Worm (Caenorhabditis elegans) whole organism, L3 larva: Measurements from ENCODE around the gene sdz-20.

Experiments used
- R02D3.7 ChIP-seq: fragments of 150-350 bp; optimal IDR thresholded peaks from 2 replicates; lab custom pipeline; 2014; ENCODE audit warnings: missing biosample characterization, missing genetic modification characterization
- ama-1 ChIP-seq: fragments of 150-350 bp; optimal IDR thresholded peaks from 2 replicates; lab custom pipeline; 2018
- ceh-28 ChIP-seq: fragments of 150-350 bp; optimal IDR thresholded peaks from 2 replicates; lab custom pipeline; 2014; ENCODE audit warnings: missing biosample characterization, missing genetic modification reagents, missing genetic modification characterization
- ceh-82 ChIP-seq: fragments of 150-350 bp; optimal IDR thresholded peaks from 2 replicates; lab custom pipeline; 2014; ENCODE audit warnings: missing biosample characterization, missing genetic modification characterization
- ceh-9 ChIP-seq: sonication (generic microtip); optimal IDR thresholded peaks from 2 replicates; lab custom pipeline; 2018; ENCODE audit warnings: missing biosample characterization, missing genetic modification characterization
- elt-1 ChIP-seq: fragments of 150-350 bp; optimal IDR thresholded peaks from 2 replicates; lab custom pipeline; 2014; ENCODE audit warnings: missing biosample characterization, missing genetic modification characterization
- elt-2 ChIP-seq: sonication (generic microtip); optimal IDR thresholded peaks from 2 replicates; lab custom pipeline; 2016; ENCODE audit warnings: missing genetic modification reagents, mild to moderate bottlenecking, missing genetic modification characterization, missing compliant biosample characterization
- elt-3 ChIP-seq, 3 experiments: fragments of 150-350 bp in 1 of 3; sonication (generic microtip) in 2 of 3; optimal IDR thresholded peaks; 2 replicates in 2 of 3; 4 replicates in 1 of 3; lab custom pipeline; 2014 to 2017; ENCODE audit warnings: missing biosample characterization in 3 of 3, missing genetic modification characterization in 3 of 3
- eor-1 ChIP-seq, 2 experiments: fragments of 150-350 bp; optimal IDR thresholded peaks; 2 replicates each; lab custom pipeline; 2014 to 2018; ENCODE audit warnings: missing biosample characterization in 2 of 2, missing genetic modification characterization in 2 of 2
- fkh-2 ChIP-seq: fragments of 150-350 bp; optimal IDR thresholded peaks from 2 replicates; lab custom pipeline; 2014; ENCODE audit warnings: missing biosample characterization, missing genetic modification reagents, missing genetic modification characterization
- fos-1 ChIP-seq: fragments of 150-350 bp; optimal IDR thresholded peaks from 2 replicates; lab custom pipeline; 2014; ENCODE audit warnings: missing biosample characterization, missing genetic modification characterization
- jun-1 ChIP-seq: fragments of 150-350 bp; optimal IDR thresholded peaks from 2 replicates; lab custom pipeline; 2014; ENCODE audit warnings: missing biosample characterization, missing genetic modification reagents, missing genetic modification characterization
- lin-15B ChIP-seq: fragments of 150-350 bp; optimal IDR thresholded peaks from 2 replicates; lab custom pipeline; 2014; ENCODE audit warnings: missing biosample characterization, missing genetic modification characterization
- lin-39 ChIP-seq: fragments of 150-350 bp; optimal IDR thresholded peaks from 2 replicates; lab custom pipeline; 2018; ENCODE audit warnings: missing biosample characterization, missing genetic modification reagents, missing genetic modification characterization
- lsy-12 ChIP-seq: sonication (generic microtip); optimal IDR thresholded peaks from 2 replicates; lab custom pipeline; 2016; ENCODE audit warnings: mild to moderate bottlenecking, missing genetic modification characterization, missing compliant biosample characterization
- nhr-12 ChIP-seq: fragments of 150-350 bp; optimal IDR thresholded peaks from 2 replicates; lab custom pipeline; 2014; ENCODE audit warnings: missing biosample characterization, missing genetic modification characterization
- nhr-23 ChIP-seq: fragments of 150-350 bp; optimal IDR thresholded peaks from 2 replicates; lab custom pipeline; 2014; ENCODE audit warnings: missing biosample characterization, missing genetic modification reagents, missing genetic modification characterization
- nhr-237 ChIP-seq: fragments of 150-350 bp; optimal IDR thresholded peaks from 2 replicates; lab custom pipeline; 2014; ENCODE audit warnings: missing biosample characterization, missing genetic modification characterization
- nhr-25 ChIP-seq: sonication (generic microtip); optimal IDR thresholded peaks from 2 replicates; lab custom pipeline; 2017; ENCODE audit warnings: missing biosample characterization, missing genetic modification characterization
- nhr-76 ChIP-seq: fragments of 150-350 bp; sonication (generic microtip); optimal IDR thresholded peaks from 5 replicates; lab custom pipeline; 2014; ENCODE audit warnings: missing biosample characterization, missing genetic modification characterization
- nhr-77 ChIP-seq: fragments of 150-350 bp; optimal IDR thresholded peaks from 2 replicates; lab custom pipeline; 2014; ENCODE audit warnings: missing biosample characterization, missing genetic modification characterization
- pha-4 ChIP-seq: fragments of 150-350 bp; optimal IDR thresholded peaks from 2 replicates; lab custom pipeline; 2014; ENCODE audit warnings: missing biosample characterization, missing genetic modification reagents, missing genetic modification characterization
- pqm-1 ChIP-seq: fragments of 150-350 bp; optimal IDR thresholded peaks from 2 replicates; lab custom pipeline; 2017; ENCODE audit warnings: missing biosample characterization, missing genetic modification characterization, inconsistent platforms
- snpc-4 ChIP-seq: fragments of 150-350 bp; optimal IDR thresholded peaks from 2 replicates; lab custom pipeline; 2014; ENCODE audit warnings: missing biosample characterization, missing genetic modification characterization
- unc-62 ChIP-seq: fragments of 150-350 bp; sonication (generic microtip); optimal IDR thresholded peaks from 4 replicates; lab custom pipeline; 2014; ENCODE audit warnings: missing biosample characterization, missing genetic modification reagents, missing genetic modification characterization
- zag-1 ChIP-seq: fragments of 150-350 bp; optimal IDR thresholded peaks from 2 replicates; lab custom pipeline; 2014; ENCODE audit warnings: missing biosample characterization, missing genetic modification characterization
- ztf-11 ChIP-seq: fragments of 150-350 bp; optimal IDR thresholded peaks from 2 replicates; lab custom pipeline; 2014; ENCODE audit warnings: missing biosample characterization, missing genetic modification characterization
- ztf-4 ChIP-seq: fragments of 150-350 bp; optimal IDR thresholded peaks from 2 replicates; lab custom pipeline; 2014; ENCODE audit warnings: missing biosample characterization, missing genetic modification characterization

sdz-20 gene

DNA sequence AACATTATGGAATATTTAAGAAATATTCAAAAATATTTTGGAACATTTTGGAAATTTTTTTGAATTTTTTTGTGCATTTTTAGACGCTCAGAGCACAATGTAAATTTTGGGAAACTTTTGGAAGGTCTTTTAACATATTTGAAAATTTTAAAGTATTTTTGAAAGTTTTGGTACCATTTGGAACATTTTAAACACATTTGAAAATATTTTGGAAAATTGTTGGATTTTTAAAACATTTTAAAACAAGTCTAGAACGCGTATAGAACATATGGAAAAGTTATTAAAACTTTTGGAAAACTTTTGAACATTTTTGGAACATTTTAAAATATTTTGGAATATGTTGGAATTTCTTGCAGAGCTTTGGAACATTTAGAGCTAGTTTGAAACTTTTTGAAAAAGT lies at the start of gene sdz-20:
Gene sdz-20, plus strand, starts transcription at position 301 of the 400 bp plus-strand sequence.
- TF ChIP-seq nhr-237 (tag; lab: Kevin White, UChicago) = no peak
- TF ChIP-seq ceh-82 (tag; lab: Kevin White, UChicago) = no peak
- TF ChIP-seq fkh-2 (tag; lab: Kevin White, UChicago) = no peak
- TF ChIP-seq lin-39 (tag; lab: Kevin White, UChicago) = no peak
- no peak for TF ChIP-seq nhr-12 (tag; lab: Kevin White, UChicago)
- no peak for TF ChIP-seq eor-1 (tag; optimal IDR thresholded peaks at IDR 0.05; lab: Kevin White, UChicago)

DNA sequence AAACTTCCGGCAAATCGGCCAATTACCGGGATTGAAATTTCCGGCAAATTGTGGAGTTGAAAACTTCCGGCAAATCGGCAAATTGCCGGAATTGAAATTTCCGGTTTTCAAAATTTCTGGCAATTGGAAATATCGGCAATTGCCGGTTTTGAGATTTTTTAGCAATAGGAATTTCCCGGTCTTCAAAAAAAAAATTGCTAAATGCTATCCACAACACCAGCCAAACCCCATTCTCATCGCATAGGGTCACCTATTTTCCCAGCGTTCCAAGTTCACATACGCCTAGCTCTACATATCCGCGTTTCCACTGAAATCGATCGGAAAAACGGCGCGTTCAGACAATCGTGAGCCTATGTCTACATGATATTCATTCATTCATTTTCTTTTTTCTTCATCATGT lies 48.4 kb upstream of the sdz-20 start, which contains the start of gene F56A8.8:
Gene F56A8.8, plus strand, starts transcription at position 301 of the 400 bp plus-strand sequence.
- TF ChIP-seq lin-15B (tag; lab: Kevin White, UChicago) = no peak
- TF ChIP-seq ztf-11 (tag; lab: Kevin White, UChicago) = no peak
- no peak for TF ChIP-seq nhr-12 (tag; lab: Kevin White, UChicago)
- TF ChIP-seq ceh-9 (tag; lab: Kevin White, UChicago) = no peak
- no peak for TF ChIP-seq elt-3 (tag; optimal IDR thresholded peaks at IDR 0.05; lab: Kevin White, UChicago)
- TF ChIP-seq pha-4 (tag; lab: Kevin White, UChicago) = no peak
- no peak for TF ChIP-seq nhr-23
- no peak for TF ChIP-seq nhr-25 (tag; lab: Kevin White, UChicago)
- no peak for TF ChIP-seq ztf-4 (tag; lab: Kevin White, UChicago)

DNA sequence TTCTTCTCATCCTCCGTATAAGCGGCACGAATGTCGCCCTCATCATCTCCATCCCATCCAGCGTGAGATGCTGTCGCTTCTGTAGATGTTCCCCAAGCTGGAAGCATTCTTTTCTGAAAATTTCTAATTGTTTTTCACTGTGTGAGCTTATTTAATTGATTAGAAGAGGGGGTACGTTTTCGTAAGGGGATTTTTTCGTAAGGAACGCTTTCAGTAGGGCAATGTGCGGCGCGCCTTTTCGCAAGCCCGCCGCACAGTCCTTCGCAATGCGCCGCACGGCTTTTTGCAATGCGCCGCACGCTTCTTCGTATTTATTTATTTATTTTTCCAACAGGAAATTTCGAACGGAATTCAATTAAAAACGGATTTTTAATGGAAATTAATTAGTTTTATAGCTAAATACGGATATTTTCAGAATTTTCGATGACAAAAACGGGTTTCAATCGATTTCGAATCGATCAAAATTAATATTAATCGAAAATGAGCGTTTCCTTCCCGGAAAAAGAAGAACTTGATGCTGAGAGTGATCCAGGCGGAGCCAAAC lies 40.8 kb upstream of the sdz-20 start, which contains the start of gene set-25:
Gene set-25, minus strand, starts transcription at position 120 of the 544 bp plus-strand sequence.
- TF ChIP-seq lin-39 (tag; lab: Kevin White, UChicago) (peak; percentile 5), ceh-28 (tag; lab: Kevin White, UChicago) (peak; percentile 10), elt-2 (tag; lab: Kevin White, UChicago) (peak; percentile 11)

DNA sequence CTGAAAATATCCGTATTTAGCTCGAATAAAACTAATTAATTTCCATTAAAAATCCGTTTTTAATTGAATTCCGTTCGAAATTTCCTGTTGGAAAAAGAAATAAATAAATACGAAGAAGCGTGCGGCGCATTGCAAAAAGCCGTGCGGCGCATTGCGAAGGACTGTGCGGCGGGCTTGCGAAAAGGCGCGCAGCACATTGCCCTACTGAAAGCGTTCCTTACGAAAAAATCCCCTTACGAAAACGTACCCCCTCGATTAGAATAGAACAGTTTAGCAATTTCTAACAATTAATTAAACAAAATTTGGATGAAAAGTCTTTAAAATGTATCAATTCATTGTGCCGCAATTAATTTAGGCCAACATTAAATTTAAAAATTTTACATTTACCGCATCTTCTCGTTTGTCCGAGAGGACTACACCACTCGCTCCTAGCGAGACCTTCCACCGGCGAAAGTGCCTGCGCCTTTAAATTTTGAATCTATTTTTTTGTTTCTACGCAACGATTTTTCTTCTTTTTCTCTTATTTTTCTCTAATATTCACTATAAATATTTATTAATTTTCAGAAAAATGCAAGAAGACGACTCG lies 37.5 kb upstream of the sdz-20 start, which contains the start of gene npp-18:
Gene npp-18, plus strand, starts transcription at position 565 of the 586 bp plus-strand sequence.
- TF ChIP-seq lin-15B (tag; lab: Kevin White, UChicago) = peak; percentile 89
- peak; percentile 19 for TF ChIP-seq elt-2 (tag; lab: Kevin White, UChicago)
- TF ChIP-seq pha-4 (tag; lab: Kevin White, UChicago) = peak; percentile 68
- TF ChIP-seq snpc-4 (tag; lab: Kevin White, UChicago) = peak; percentile 16
- peak; percentile 59 for TF ChIP-seq nhr-23

DNA sequence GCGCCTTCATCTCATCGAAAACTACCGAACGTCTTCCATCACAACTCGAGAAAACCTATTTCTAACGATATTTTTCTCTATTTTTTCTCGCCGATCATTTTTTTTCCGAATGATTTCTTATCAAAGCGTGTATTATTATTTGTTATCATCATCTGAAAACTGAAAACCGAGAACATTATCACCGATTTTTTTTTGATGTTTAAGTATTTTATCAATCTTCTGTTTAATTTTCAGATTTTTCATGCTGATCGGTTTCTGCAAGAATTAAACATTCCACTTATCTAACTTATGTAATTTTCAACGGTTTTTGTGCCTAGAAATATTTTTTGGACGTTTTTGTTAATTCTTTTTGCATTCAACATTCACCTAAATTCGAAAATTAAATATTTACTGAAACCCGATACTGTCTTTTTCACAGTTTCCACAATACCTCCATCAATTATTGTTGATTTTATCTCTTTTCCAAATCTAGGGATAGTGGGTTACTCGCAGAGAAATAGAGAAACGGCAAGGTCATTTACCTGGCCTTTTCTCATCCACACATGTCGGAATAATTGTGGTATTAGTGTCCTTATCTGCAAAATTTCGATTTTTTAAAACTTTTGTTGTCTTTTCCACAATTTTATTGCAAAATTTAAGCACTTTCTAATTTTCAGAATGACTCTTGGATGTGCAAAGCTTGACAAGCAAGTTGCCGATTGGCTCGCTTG lies 35.0 kb upstream of the sdz-20 start, which contains the start of gene pgm-2:
Gene pgm-2, plus strand, starts transcription at position 657 of the 710 bp plus-strand sequence.
- TF ChIP-seq R02D3.7 (tag; lab: Kevin White, UChicago) = no peak
- TF ChIP-seq elt-1 = peak; percentile 23
- no peak for TF ChIP-seq jun-1
- no peak for TF ChIP-seq nhr-77 (tag; lab: Kevin White, UChicago)
- TF ChIP-seq lin-15B (tag; lab: Kevin White, UChicago) = no peak
- TF ChIP-seq nhr-25 (tag; lab: Kevin White, UChicago) = peak; percentile 76
- no peak for TF ChIP-seq unc-62 (GFP tag; lab: Kevin White, UChicago)
- peak; percentile 22 for TF ChIP-seq pha-4 (tag; lab: Kevin White, UChicago)
- no peak for TF ChIP-seq ama-1
- no peak for TF ChIP-seq lsy-12 (tag; lab: Kevin White, UChicago)
- peak; percentile 24 for TF ChIP-seq nhr-23
- TF ChIP-seq fos-1 (tag; lab: Kevin White, UChicago) = no peak
- TF ChIP-seq elt-2 (tag; lab: Kevin White, UChicago) = peak; percentile 77
- no peak for TF ChIP-seq zag-1
- TF ChIP-seq, all 47 proteins: peak for 5

DNA sequence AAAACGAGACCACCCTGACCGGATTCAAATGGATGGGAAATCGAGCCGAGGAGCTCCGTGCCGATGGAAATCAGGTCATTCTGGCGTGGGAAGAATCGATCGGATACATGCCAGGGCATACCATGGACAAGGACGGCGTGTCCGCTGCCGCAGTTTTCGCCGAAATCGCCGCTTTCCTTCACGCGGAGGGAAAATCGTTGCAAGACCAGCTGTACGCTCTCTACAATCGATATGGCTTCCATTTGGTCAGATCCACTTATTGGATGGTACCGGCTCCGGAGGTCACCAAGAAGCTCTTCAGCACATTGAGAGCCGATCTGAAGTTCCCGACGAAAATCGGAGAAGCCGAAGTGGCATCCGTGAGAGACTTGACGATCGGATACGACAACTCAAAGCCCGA lies 31.9 kb upstream of the sdz-20 start:
- TF ChIP-seq ceh-28 (tag; lab: Kevin White, UChicago) = no peak
- no peak for TF ChIP-seq ztf-11 (tag; lab: Kevin White, UChicago)
- no peak for TF ChIP-seq pqm-1
- no peak for TF ChIP-seq nhr-76 (tag; lab: Kevin White, UChicago)
- TF ChIP-seq ceh-9 (tag; lab: Kevin White, UChicago) = no peak
- no peak for TF ChIP-seq fos-1 (tag; lab: Kevin White, UChicago)
